Worm (Caenorhabditis elegans) whole organism, L1 larva: Measurements from ENCODE around the gene F48B9.1.

Source experiments
- C04F5.9 ChIP-seq: sonication (generic microtip); optimal IDR thresholded peaks from 2 replicates; lab custom pipeline; 2016; ENCODE audit warnings: missing genetic modification characterization, missing compliant biosample characterization
- blmp-1 ChIP-seq: fragments of 150-350 bp; optimal IDR thresholded peaks from 2 replicates; lab custom pipeline; 2014; ENCODE audit warnings: missing biosample characterization, missing genetic modification characterization
- ceh-63 ChIP-seq: fragments of 200-800 bp; sonication (Bioruptor generic); optimal IDR thresholded peaks from 2 replicates; lab custom pipeline; 2018; ENCODE audit warnings: mild to moderate bottlenecking, missing genetic modification characterization, missing compliant biosample characterization
- ceh-82 ChIP-seq, 3 experiments: fragments of 150-350 bp in 1 of 3; sonication (generic microtip) in 2 of 3; optimal IDR thresholded peaks; 2 replicates each; lab custom pipeline; 2014 to 2017; ENCODE audit warnings: missing biosample characterization in 3 of 3, missing genetic modification characterization in 3 of 3
- dsc-1 ChIP-seq: sonication (generic microtip); optimal IDR thresholded peaks from 2 replicates; lab custom pipeline; 2016; ENCODE audit warnings: mild to moderate bottlenecking, missing genetic modification characterization, missing compliant biosample characterization
- efl-1 ChIP-seq, 4 experiments: fragments of 150-350 bp; optimal IDR thresholded peaks in 3 of 4; peaks in 1 of 4; 1 replicate in 1 of 4; 2 replicates in 3 of 4; lab custom pipeline; 2014; ENCODE audit warnings: missing biosample characterization in 2 of 4, missing genetic modification characterization in 2 of 4, missing genetic modification reagents in 2 of 4
- egl-13 ChIP-seq: sonication (generic microtip); optimal IDR thresholded peaks from 2 replicates; lab custom pipeline; 2016; ENCODE audit warnings: missing genotype, missing genetic modification reagents, missing genetic modification characterization, missing compliant biosample characterization
- egl-27 ChIP-seq, 2 experiments: fragments of 150-350 bp in 1 of 2; sonication (generic microtip); optimal IDR thresholded peaks; 3 replicates each; lab custom pipeline; 2017 to 2018; ENCODE audit warnings: missing biosample characterization in 2 of 2, missing genetic modification characterization in 2 of 2, missing genetic modification reagents in 2 of 2
- elt-2 ChIP-seq: sonication (generic microtip); optimal IDR thresholded peaks from 2 replicates; lab custom pipeline; 2016; ENCODE audit warnings: missing genetic modification characterization, mild to moderate bottlenecking, inconsistent platforms, missing compliant biosample characterization, missing genetic modification reagents
- elt-3 ChIP-seq, 6 experiments: fragments of 150-350 bp in 1 of 6; sonication (generic microtip); optimal IDR thresholded peaks; 2 replicates each; lab custom pipeline; 2017 to 2018; ENCODE audit warnings: missing biosample characterization in 6 of 6, missing genetic modification characterization in 6 of 6, inconsistent platforms in 1 of 6
- fos-1 ChIP-seq: fragments of 150-350 bp; optimal IDR thresholded peaks from 2 replicates; lab custom pipeline; 2014; ENCODE audit warnings: missing biosample characterization, missing genetic modification characterization
- irx-1 ChIP-seq: sonication (generic microtip); optimal IDR thresholded peaks from 2 replicates; lab custom pipeline; 2016; ENCODE audit warnings: missing genetic modification characterization, missing compliant biosample characterization
- lin-13 ChIP-seq: fragments of 150-350 bp; optimal IDR thresholded peaks from 2 replicates; lab custom pipeline; 2014; ENCODE audit warnings: missing biosample characterization, missing genetic modification reagents, missing genetic modification characterization
- lin-14 ChIP-seq: fragments of 200-800 bp; sonication (Bioruptor generic); optimal IDR thresholded peaks from 2 replicates; lab custom pipeline; 2018; ENCODE audit warnings: mild to moderate bottlenecking, missing genetic modification characterization, moderate library complexity, missing compliant biosample characterization
- lin-35 ChIP-seq, 2 experiments: fragments of 150-350 bp; optimal IDR thresholded peaks; 2 replicates each; lab custom pipeline; 2014; ENCODE audit warnings: missing biosample characterization in 2 of 2, missing genetic modification characterization in 2 of 2, missing genetic modification reagents in 2 of 2
- lin-39 ChIP-seq: fragments of 150-350 bp; optimal IDR thresholded peaks from 2 replicates; lab custom pipeline; 2014; ENCODE audit warnings: missing biosample characterization, missing genetic modification reagents, missing genetic modification characterization
- lir-3 ChIP-seq: sonication (generic microtip); optimal IDR thresholded peaks from 2 replicates; lab custom pipeline; 2016; ENCODE audit warnings: mild to moderate bottlenecking, missing genetic modification characterization, moderate library complexity, missing compliant biosample characterization; ENCODE audit not compliant: poor library complexity
- lsy-2 ChIP-seq, 2 experiments: fragments of 150-350 bp; optimal IDR thresholded peaks; 2 replicates each; lab custom pipeline; 2014; ENCODE audit warnings: missing biosample characterization in 2 of 2, missing genetic modification characterization in 2 of 2
- nhr-19 ChIP-seq: fragments of 200-800 bp; sonication (Bioruptor generic); conservative IDR thresholded peaks from 2 replicates; pipeline ENCODE4 v1.3.6; 2022; ENCODE audit warnings: missing genetic modification characterization, missing compliant biosample characterization
- nhr-71 ChIP-seq: sonication (generic microtip); optimal IDR thresholded peaks from 2 replicates; lab custom pipeline; 2016; ENCODE audit warnings: mild to moderate bottlenecking, missing genetic modification characterization, moderate library complexity, missing compliant biosample characterization
- pqm-1 ChIP-seq: sonication (generic microtip); optimal IDR thresholded peaks from 3 replicates; lab custom pipeline; 2017; ENCODE audit warnings: missing biosample characterization, missing genetic modification characterization
- sup-37 ChIP-seq: fragments of 200-800 bp; sonication (Bioruptor generic); optimal IDR thresholded peaks from 2 replicates; lab custom pipeline; 2018; ENCODE audit warnings: mild to moderate bottlenecking, missing genetic modification characterization, missing compliant biosample characterization
- tlp-1 ChIP-seq: fragments of 150-350 bp; optimal IDR thresholded peaks from 2 replicates; lab custom pipeline; 2014; ENCODE audit warnings: missing biosample characterization, missing genetic modification characterization
- zag-1 ChIP-seq: fragments of 150-350 bp; optimal IDR thresholded peaks from 2 replicates; lab custom pipeline; 2014; ENCODE audit warnings: missing biosample characterization, missing genetic modification characterization
- ztf-11 ChIP-seq, 2 experiments: sonication (generic microtip); optimal IDR thresholded peaks; 2 replicates each; lab custom pipeline; 2016 to 2017; ENCODE audit warnings: missing genetic modification characterization in 2 of 2, missing biosample characterization in 1 of 2, missing compliant biosample characterization in 1 of 2

The F48B9.1 gene

DNA sequence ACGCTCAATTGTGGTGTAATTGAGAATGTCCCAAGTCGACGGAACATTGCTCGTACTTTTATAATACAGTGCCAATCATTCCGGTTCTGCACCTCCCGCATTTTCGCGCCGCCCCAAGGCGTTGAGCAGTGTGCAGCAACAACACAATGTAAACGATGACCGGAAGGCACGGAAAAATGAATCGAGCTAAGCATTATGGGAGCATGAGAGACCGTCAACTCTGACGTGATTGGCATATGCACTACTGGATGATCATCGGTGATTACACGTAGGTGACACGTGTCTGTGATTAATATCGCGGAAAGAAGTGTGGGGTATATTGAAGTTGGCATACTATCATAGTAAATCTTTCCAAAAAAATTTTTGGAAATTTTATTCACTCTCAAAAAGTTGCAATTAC is 24.3 kb downstream of the F48B9.1 start, which contains the start of gene T24C12.4:
TSS of gene T24C12.4 (minus strand) at position 101 of the 400 bp plus-strand sequence.
- TF ChIP-seq egl-13 (tag; lab: Kevin White, UChicago) = no peak
- TF ChIP-seq dsc-1 (tag; lab: Kevin White, UChicago) = no peak

DNA sequence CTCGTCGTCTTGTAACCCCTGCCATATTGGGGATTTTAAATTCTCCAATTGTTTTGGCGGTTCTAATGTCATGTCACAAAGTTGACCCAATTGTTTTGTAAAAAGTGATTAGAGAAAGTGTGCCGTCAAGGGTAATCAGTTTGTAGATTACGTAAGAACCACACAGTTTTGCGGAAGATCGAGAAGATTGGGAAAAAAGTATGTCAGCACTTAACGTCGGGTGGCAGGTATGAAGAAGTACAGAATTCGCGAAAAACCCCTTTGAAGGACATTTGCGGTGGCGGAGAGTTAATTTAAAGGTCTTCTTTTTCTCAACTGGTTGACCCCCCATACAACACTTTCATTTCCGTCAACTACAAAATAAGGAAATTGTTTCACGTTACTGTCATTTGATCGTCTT is 27.7 kb downstream of the F48B9.1 start:
- peak; percentile 92 for TF ChIP-seq blmp-1 (tag; lab: Kevin White, UChicago)
- no peak for TF ChIP-seq lin-35 (GFP tag; optimal IDR thresholded peaks at IDR 0.05; lab: Kevin White, UChicago)
- TF ChIP-seq nhr-19 (GFP tag; lab: Robert Waterston, UW) = no peak
- TF ChIP-seq lin-14 (GFP tag; lab: Kevin White, UChicago) = peak; percentile 11
- TF ChIP-seq dsc-1 (tag; lab: Kevin White, UChicago) = no peak
- peak in 1 of 6 experiments; percentile 32 for TF ChIP-seq elt-3 (tag; optimal IDR thresholded peaks at IDR 0.05; lab: Kevin White, UChicago)
- no peak for TF ChIP-seq lsy-2 (tag; optimal IDR thresholded peaks at IDR 0.05; lab: Kevin White, UChicago)
- TF ChIP-seq, all 84 proteins: peak for 3

DNA sequence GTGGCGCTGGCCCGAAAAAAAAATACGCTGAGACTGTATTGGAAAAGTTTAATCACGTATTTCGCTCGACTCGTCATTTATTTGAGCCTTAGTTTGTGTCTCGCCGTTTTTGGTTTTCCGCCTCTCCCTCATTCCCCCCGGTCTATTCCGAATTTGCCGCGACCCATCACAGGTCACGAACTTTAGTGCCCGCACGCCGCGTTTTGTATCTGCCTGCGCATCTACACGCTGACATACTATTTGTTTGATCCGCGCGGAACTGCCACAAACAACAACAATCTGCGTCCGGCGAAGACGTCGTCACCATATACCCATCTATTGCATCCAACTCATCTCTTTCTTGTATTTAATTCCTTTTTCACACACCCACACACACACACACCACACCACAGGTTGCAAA is 29.5 kb downstream of the F48B9.1 start:
- TF ChIP-seq blmp-1 (tag; lab: Kevin White, UChicago) = peak; percentile 24
- TF ChIP-seq nhr-71 (tag; lab: Kevin White, UChicago) = no peak

DNA sequence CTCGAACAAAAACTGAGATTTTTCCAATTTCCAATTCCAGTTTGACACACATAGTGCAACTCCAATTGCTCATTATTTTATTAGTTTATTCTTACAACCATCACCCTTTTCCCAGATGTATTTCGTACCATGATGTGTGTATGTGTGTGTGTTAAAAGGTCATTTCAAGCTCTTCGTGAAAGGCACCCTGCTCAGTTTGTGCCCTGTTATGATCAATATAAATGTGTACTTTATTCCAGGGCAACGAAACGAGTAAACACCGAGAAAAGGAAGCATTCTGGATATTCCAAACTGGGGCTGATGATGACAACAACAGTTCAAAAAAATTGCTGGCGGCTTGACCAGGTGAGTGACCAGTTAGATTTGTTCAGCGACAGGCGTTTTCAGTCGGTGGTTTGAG is 30.1 kb downstream of the F48B9.1 start, which contains the start of gene peb-1:
TSS of gene peb-1 (plus strand) at position 301 of the 400 bp plus-strand sequence.
- TF ChIP-seq lsy-2 (tag; optimal IDR thresholded peaks at IDR 0.05; lab: Kevin White, UChicago) (no peak), blmp-1 (tag; lab: Kevin White, UChicago) (no peak)

DNA sequence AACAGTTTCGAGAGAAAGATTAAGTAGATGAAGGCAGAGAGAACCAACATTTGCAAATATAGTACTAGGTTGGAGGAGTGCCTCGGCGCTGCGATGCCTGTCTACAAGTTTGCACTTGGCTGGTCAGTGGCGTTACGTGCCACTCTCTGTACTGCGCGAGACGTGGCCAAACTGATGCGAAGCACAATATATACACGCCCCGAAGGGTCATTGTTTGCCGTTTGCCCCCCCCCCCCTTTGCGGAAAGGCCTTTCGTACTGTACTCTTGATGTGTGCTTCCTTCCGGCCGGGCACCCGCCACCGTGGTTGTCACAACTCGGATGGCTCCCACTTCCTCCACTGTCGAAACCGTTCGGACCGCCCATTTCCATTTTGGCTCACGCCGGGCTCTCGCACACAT is 31.5 kb downstream of the F48B9.1 start:
- TF ChIP-seq pqm-1 (tag; lab: Kevin White, UChicago) (no peak), sup-37 (GFP tag; lab: Kevin White, UChicago) (no peak), ztf-11 (tag; optimal IDR thresholded peaks at IDR 0.05; lab: Kevin White, UChicago) (no peak), fos-1 (tag; lab: Kevin White, UChicago) (no peak), tlp-1 (no peak), ceh-82 (tag; optimal IDR thresholded peaks at IDR 0.05; lab: Kevin White, UChicago) (no peak), zag-1 (no peak), lir-3 (tag; lab: Kevin White, UChicago) (no peak), lin-39 (tag; lab: Kevin White, UChicago) (no peak), irx-1 (tag; lab: Kevin White, UChicago) (no peak), C04F5.9 (tag; lab: Kevin White, UChicago) (no peak), blmp-1 (tag; lab: Kevin White, UChicago) (no peak)

DNA sequence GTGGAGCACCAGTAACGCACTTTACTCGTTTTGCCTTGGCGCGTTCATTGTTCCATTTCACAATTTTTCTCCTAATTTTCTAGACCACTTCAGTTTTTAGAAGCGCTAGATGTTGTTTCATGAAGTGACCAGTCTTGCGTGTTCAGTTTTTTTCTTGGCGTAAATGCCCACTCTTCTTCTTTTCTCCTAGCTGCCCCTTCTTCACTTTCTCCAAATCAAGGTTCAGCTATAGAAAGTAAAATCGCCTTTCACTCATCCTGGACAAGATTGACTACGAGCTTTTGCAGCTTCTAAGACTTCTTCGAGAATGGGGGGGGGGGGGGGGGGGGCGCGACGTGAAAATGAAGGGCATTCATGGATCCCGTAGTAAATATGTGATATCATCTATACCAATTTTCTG is 32.0 kb downstream of the F48B9.1 start:
- peak; percentile 94 for TF ChIP-seq blmp-1 (tag; lab: Kevin White, UChicago)
- no peak for TF ChIP-seq egl-27 (tag; optimal IDR thresholded peaks at IDR 0.05; lab: Kevin White, UChicago)
- TF ChIP-seq lin-14 (GFP tag; lab: Kevin White, UChicago) = no peak
- no peak for TF ChIP-seq lin-13 (GFP tag; lab: Kevin White, UChicago)
- no peak for TF ChIP-seq tlp-1
- TF ChIP-seq, all 84 proteins: peak for 1

DNA sequence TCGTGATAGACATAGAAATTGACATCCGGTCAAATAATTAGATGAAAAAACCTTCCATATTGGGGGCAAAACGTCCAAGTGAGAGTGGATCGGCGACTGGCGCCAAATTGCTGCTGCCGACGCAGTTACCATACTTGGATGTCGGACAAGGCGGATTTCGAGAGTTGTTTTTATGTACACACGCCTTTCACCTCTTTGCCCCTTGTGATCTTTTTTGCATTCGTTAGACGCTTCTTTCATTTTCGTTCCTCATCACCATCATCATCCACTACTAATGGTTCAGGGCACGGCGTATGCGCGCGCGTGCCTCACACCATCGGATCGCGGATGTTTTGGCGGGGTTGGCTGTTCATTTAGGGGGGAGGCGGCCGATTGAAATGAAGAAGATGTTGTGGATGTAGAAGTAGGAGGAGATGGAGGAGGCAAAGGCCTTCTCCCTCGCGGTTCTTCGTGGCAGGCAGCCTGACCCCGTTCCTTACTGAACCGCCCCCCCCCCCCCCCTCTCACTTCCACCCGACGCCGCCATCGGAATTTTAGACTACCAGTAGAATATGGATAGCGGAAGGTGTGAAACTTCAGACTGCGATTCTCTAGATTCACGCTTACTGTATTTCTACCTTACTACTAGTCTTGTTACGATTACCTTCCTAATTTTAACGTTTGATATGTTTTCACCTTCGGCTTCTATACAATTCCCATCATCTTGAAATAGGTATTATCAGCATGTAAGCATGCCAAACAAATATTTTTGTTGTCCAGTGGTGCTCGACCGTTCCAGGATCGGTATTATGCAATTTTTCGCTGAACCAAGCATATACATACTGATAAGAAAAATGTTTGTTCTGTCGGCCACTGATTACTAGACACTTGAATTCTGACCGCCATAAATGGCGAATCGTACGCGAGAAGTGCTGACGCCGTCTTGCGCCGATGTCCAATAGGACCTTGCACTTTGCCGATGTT is 33.0 kb downstream of the F48B9.1 start:
- peak; percentile 23 for TF ChIP-seq elt-2 (tag; lab: Kevin White, UChicago)
- peak; percentile 91 for TF ChIP-seq blmp-1 (tag; lab: Kevin White, UChicago)
- TF ChIP-seq efl-1 (optimal IDR thresholded peaks at IDR 0.05; lab: Kevin White, UChicago) = no peak
- TF ChIP-seq efl-1 (GFP tag; optimal IDR thresholded peaks at IDR 0.05 in 1 of 2; lab: Kevin White, UChicago) = peak in 1 of 2 experiments; percentile 79
- TF ChIP-seq ceh-63 = no peak
- TF ChIP-seq, all 84 proteins: peak for 3
